Fruit fly (Drosophila melanogaster): Measurements from ENCODE around the gene CG31296.

DNA sequence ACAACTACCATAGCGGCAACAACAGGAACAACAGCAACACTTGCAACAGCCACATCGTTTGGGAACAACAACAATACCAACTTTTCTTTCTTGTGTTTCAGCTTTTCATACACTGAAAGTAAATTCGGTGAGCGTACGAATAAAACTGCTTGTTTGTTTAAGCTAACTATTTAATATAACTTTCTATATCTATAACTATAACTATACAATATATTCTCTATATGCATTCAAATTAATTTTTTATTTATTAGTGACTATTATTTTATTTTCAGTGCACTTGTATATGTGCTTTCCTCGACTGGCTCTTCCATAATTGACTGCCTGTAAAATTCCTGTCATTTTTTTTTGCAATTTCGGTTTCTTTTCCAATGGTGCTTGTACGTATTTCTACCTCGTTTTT is 35.7 kb upstream of the CG31296 start:
- peak in 1 of 2 experiments; percentile 34 for TF ChIP-seq bsh (GFP tag; optimal IDR thresholded peaks at IDR 0.05)
- no peak for TF ChIP-seq Doc2 (GFP tag; IDR thresholded peaks at IDR 0.05)
- TF ChIP-seq CG14860 (GFP tag; IDR thresholded peaks at IDR 0.05; ENCODE audit: partially characterized antibody): no peak
- no peak for TF ChIP-seq Ets97D (GFP tag; optimal IDR thresholded peaks at IDR 0.05)
- no peak for TF ChIP-seq bbx (GFP tag; IDR thresholded peaks at IDR 0.05; ENCODE audit: partially characterized antibody)
- no peak for TF ChIP-seq inv (GFP tag; IDR thresholded peaks at IDR 0.05; ENCODE audit: partially characterized antibody)
- no peak for TF ChIP-seq CG14441 (GFP tag; IDR thresholded peaks at IDR 0.05)
- TF ChIP-seq CG10462 (GFP tag; optimal IDR thresholded peaks at IDR 0.05): no peak
- no peak for TF ChIP-seq Dll (GFP tag; IDR thresholded peaks at IDR 0.05; ENCODE audit: partially characterized antibody)
- TF ChIP-seq CG17568 (GFP tag; optimal IDR thresholded peaks at IDR 0.05): no peak
- peak; percentile 7 for TF ChIP-seq CG17829 (tag; optimal IDR thresholded peaks at IDR 0.05)
